Worm (Caenorhabditis elegans): Measurements from ENCODE around the gene hda-5.

DNA sequence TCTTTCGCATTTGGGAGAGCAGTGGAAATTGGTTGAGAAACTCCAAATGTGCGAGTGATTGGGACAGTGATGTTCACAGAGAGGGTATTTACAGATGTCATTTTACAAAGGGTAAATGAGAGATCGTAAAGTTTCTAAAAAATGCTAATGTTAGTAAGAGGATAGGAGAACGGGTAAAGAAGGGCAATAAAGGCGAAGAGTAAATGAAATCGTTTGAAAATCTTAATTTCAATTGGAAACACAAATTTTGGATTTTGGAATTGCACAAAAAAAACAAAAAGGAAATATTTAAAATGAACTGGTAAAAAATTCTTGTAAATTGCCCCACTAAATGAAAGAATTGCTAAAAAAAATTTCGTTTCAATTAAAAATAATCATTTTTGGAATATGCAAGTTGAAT, 17.6 kb downstream of the hda-5 start, which contains the start of gene pap-3:
- TF ChIP-seq egl-27 (tag; optimal IDR thresholded peaks at IDR 0.05) (no peak), zag-1 (tag; optimal IDR thresholded peaks at IDR 0.05) (no peak), nhr-76 (tag; optimal IDR thresholded peaks at IDR 0.05) (no peak), pha-4 (tag; optimal IDR thresholded peaks at IDR 0.05) (no peak), nhr-12 (tag; optimal IDR thresholded peaks at IDR 0.05) (no peak), nhr-28 (tag; optimal IDR thresholded peaks at IDR 0.05) (no peak), ceh-16 (tag; optimal IDR thresholded peaks at IDR 0.05) (no peak)
